Worm (Caenorhabditis elegans): Measurements from ENCODE around the gene sri-20.

sri-20 gene

ce11 chrV:10320101-10320761 lies 48.1 kb upstream of the sri-20 start, which contains the start of the genes gna-1 and B0024.13 (continued):
- no peak for TF ChIP-seq Y53G8AR.9 (GFP tag; conservative IDR thresholded peaks at IDR 0.05)
- 0 out of 2 replicates have a peak, but pooled peaks have one; percentile 9 for TF ChIP-seq hmg-1.2 (GFP tag; IDR thresholded peaks at IDR 0.05)
- TF ChIP-seq K11D2.4 (GFP tag; IDR thresholded peaks at IDR 0.05): 0 out of 2 replicates have a peak, but pooled peaks have one; percentile 46
- TF ChIP-seq dox-1 (GFP tag; IDR thresholded peaks at IDR 0.05): peak; percentile 46
- no peak for TF ChIP-seq xnd-1 (tag; optimal IDR thresholded peaks at IDR 0.05)
- TF ChIP-seq ceh-58 (GFP tag; IDR thresholded peaks at IDR 0.05): no peak
- TF ChIP-seq zim-3 (tag; optimal IDR thresholded peaks at IDR 0.05): no peak
- no peak for TF ChIP-seq attf-6 (GFP tag; IDR thresholded peaks at IDR 0.05)
- peak; percentile 53; the same call in 1 of the 2 replicates for TF ChIP-seq bed-2 (GFP tag; IDR thresholded peaks at IDR 0.05)
- no peak for TF ChIP-seq ekl-4 (GFP tag; IDR thresholded peaks at IDR 0.05)
- no peak for TF ChIP-seq die-1 (tag; optimal IDR thresholded peaks at IDR 0.05)
- TF ChIP-seq B0336.3 (GFP tag; IDR thresholded peaks at IDR 0.05): no peak
- TF ChIP-seq F57C9.4 (tag; optimal IDR thresholded peaks at IDR 0.05): no peak
- TF ChIP-seq hsf-1 (GFP tag; IDR thresholded peaks at IDR 0.05): no peak
- no peak for TF ChIP-seq lag-1 (GFP tag; IDR thresholded peaks at IDR 0.05)
- peak; percentile 50; the same call in 1 of the 2 replicates for TF ChIP-seq rcor-1 (GFP tag; IDR thresholded peaks at IDR 0.05)
- peak; percentile 24 for TF ChIP-seq lsl-1 (GFP tag; optimal IDR thresholded peaks at IDR 0.05)
- no peak for TF ChIP-seq ztf-28 (GFP tag; IDR thresholded peaks at IDR 0.05)
- TF ChIP-seq let-526 (GFP tag; IDR thresholded peaks at IDR 0.05): no peak
- peak; percentile 24 for TF ChIP-seq ccch-3 (GFP tag; optimal IDR thresholded peaks at IDR 0.05)
- TF ChIP-seq snpc-3.4 (tag; optimal IDR thresholded peaks at IDR 0.05): peak; percentile 30
- peak; percentile 47 for TF ChIP-seq unc-130 (GFP tag; optimal IDR thresholded peaks at IDR 0.05)
- TF ChIP-seq attf-5 (GFP tag; optimal IDR thresholded peaks at IDR 0.05): peak; percentile 58
- TF ChIP-seq egrh-3 (GFP tag; IDR thresholded peaks at IDR 0.05): no peak
- peak; percentile 36 for TF ChIP-seq ceh-27 (GFP tag; optimal IDR thresholded peaks at IDR 0.05)
- TF ChIP-seq B0261.1 (tag; optimal IDR thresholded peaks at IDR 0.05): no peak
- no peak for TF ChIP-seq B0035.1 (tag; optimal IDR thresholded peaks at IDR 0.05)
- TF ChIP-seq snpc-1.1 (tag; optimal IDR thresholded peaks at IDR 0.05; ENCODE audit: insufficient read depth): no peak

ce11 chrV:10323537-10323936 lies 44.8 kb upstream of the sri-20 start:
- TF ChIP-seq ekl-4 (GFP tag; IDR thresholded peaks at IDR 0.05) (no peak), bed-1 (GFP tag; IDR thresholded peaks at IDR 0.05) (no peak), madf-10 (tag; optimal IDR thresholded peaks at IDR 0.05) (no peak), madf-6 (GFP tag; IDR thresholded peaks at IDR 0.05) (no peak), ZK185.1 (tag; optimal IDR thresholded peaks at IDR 0.05; ENCODE audit: poor library complexity, severe bottlenecking) (no peak), B0035.1 (tag; optimal IDR thresholded peaks at IDR 0.05) (no peak), mxl-1 (tag; optimal IDR thresholded peaks at IDR 0.05) (no peak), ccch-3 (GFP tag; optimal IDR thresholded peaks at IDR 0.05) (no peak), ztf-3 (GFP tag; optimal IDR thresholded peaks at IDR 0.05) (no peak), F37B4.10 (GFP tag; IDR thresholded peaks at IDR 0.05) (no peak), hmg-1.2 (GFP tag; IDR thresholded peaks at IDR 0.05) (no peak), gei-17 (GFP tag; optimal IDR thresholded peaks at IDR 0.05) (no peak), pbrm-1 (GFP tag; IDR thresholded peaks at IDR 0.05) (no peak), tbp1 (GFP tag; optimal IDR thresholded peaks at IDR 0.05) (no peak), athp-1 (tag; optimal IDR thresholded peaks at IDR 0.05) (no peak), B0019.2 (GFP tag; conservative IDR thresholded peaks at IDR 0.05) (no peak), ztf-6 (GFP tag; IDR thresholded peaks at IDR 0.05) (no peak), egl-18 (GFP tag; IDR thresholded peaks at IDR 0.05) (no peak), B0261.1 (tag; optimal IDR thresholded peaks at IDR 0.05) (no peak), nfya-1 (tag; optimal IDR thresholded peaks at IDR 0.05; ENCODE audit: borderline replicate concordance, insufficient read depth) (no peak)
